Fruit fly (Drosophila melanogaster) whole organism, embryonic: ENCODE data around the gene Unc50.

Experiments used
- ATbp ChIP-seq: fragments of 200-800 bp; sonication (Bioruptor generic); optimal IDR thresholded peaks from 2 replicates; lab custom pipeline; 2017; ENCODE audit warnings: missing biosample characterization, mild to moderate bottlenecking, missing genetic modification characterization, missing genetic modification reagents
- Asciz ChIP-seq: fragments of 200-800 bp; sonication (Bioruptor generic); optimal IDR thresholded peaks from 2 replicates; lab custom pipeline; 2017; ENCODE audit warnings: missing biosample characterization, mild to moderate bottlenecking, missing genetic modification characterization, missing genetic modification reagents
- Atf6 ChIP-seq: fragments of 200-800 bp; sonication (Bioruptor generic); IDR thresholded peaks from 2 replicates; pipeline ENCODE4 v1.3.6; 2022; ENCODE audit warnings: missing biosample characterization, missing genetic modification characterization
- B-H2 ChIP-seq: fragments of 200-800 bp; sonication (Bioruptor generic); optimal IDR thresholded peaks from 2 replicates; lab custom pipeline; 2018; ENCODE audit warnings: missing biosample characterization, mild to moderate bottlenecking, missing genetic modification characterization
- Blimp-1 ChIP-seq: fragments of 200-800 bp; sonication (Bioruptor generic); optimal IDR thresholded peaks from 3 replicates; lab custom pipeline; 2018; ENCODE audit warnings: missing biosample characterization, missing genetic modification characterization, mild to moderate bottlenecking, moderate library complexity, missing genetic modification reagents
- CG10431 ChIP-seq: fragments of 200-800 bp; sonication (Bioruptor generic); optimal IDR thresholded peaks from 3 replicates; lab custom pipeline; 2018; ENCODE audit warnings: missing biosample characterization, mild to moderate bottlenecking, missing genetic modification characterization
- CG10959 ChIP-seq: fragments of 200-800 bp; sonication (Bioruptor generic); IDR thresholded peaks from 2 replicates; pipeline ENCODE4 v1.3.6; 2022; ENCODE audit warnings: missing biosample characterization, missing genetic modification characterization
- CG11504 ChIP-seq: fragments of 200-800 bp; sonication (Bioruptor generic); optimal IDR thresholded peaks from 3 replicates; lab custom pipeline; 2019; ENCODE audit warnings: missing biosample characterization, mild to moderate bottlenecking, missing genetic modification characterization, moderate library complexity
- CG12391 ChIP-seq: fragments of 200-800 bp; sonication (Bioruptor generic); optimal IDR thresholded peaks from 3 replicates; lab custom pipeline; 2018; ENCODE audit warnings: missing biosample characterization, mild to moderate bottlenecking, missing genetic modification characterization, moderate library complexity
- CG15269 ChIP-seq: fragments of 200-800 bp; sonication (Bioruptor generic); optimal IDR thresholded peaks from 2 replicates; lab custom pipeline; 2018; ENCODE audit warnings: missing biosample characterization, mild to moderate bottlenecking, missing genetic modification characterization, moderate library complexity
- CG15601 ChIP-seq: fragments of 200-800 bp; sonication (Bioruptor generic); optimal IDR thresholded peaks from 3 replicates; lab custom pipeline; 2019; ENCODE audit warnings: missing biosample characterization, mild to moderate bottlenecking, missing genetic modification characterization, moderate library complexity
- CG17328 ChIP-seq: fragments of 200-800 bp; sonication (Bioruptor generic); IDR thresholded peaks from 2 replicates; pipeline ENCODE4 v1.3.6; 2022; ENCODE audit warnings: missing biosample characterization, missing genetic modification characterization
- CG18599 ChIP-seq: fragments of 200-800 bp; sonication (Bioruptor generic); optimal IDR thresholded peaks from 3 replicates; lab custom pipeline; 2017; ENCODE audit warnings: missing biosample characterization, missing genetic modification characterization, mild to moderate bottlenecking, moderate library complexity, missing genetic modification reagents
- CG2678 ChIP-seq: fragments of 200-800 bp; sonication (Bioruptor generic); optimal IDR thresholded peaks from 3 replicates; lab custom pipeline; 2019; ENCODE audit warnings: missing biosample characterization, mild to moderate bottlenecking, missing genetic modification characterization, moderate library complexity
- CG2712 ChIP-seq: fragments of 200-800 bp; optimal IDR thresholded peaks from 3 replicates; lab custom pipeline; 2019; ENCODE audit warnings: missing biosample characterization, mild to moderate bottlenecking, missing genetic modification characterization, moderate library complexity
- CG2889 ChIP-seq: fragments of 200-800 bp; sonication (Bioruptor generic); IDR thresholded peaks from 3 replicates; pipeline ENCODE4 v1.3.6; 2022; ENCODE audit warnings: missing biosample characterization, missing genetic modification characterization
- CG31441 ChIP-seq: fragments of 200-800 bp; sonication (Bioruptor generic); IDR thresholded peaks from 2 replicates; pipeline ENCODE4 v1.3.6; 2022; ENCODE audit warnings: missing biosample characterization, missing genetic modification characterization
- CG32767 ChIP-seq: fragments of 200-800 bp; sonication (Bioruptor generic); IDR thresholded peaks from 2 replicates; pipeline ENCODE4 v1.3.6; 2022; ENCODE audit warnings: missing biosample characterization, missing genetic modification characterization
- CG33213 ChIP-seq: fragments of 200-800 bp; sonication (Bioruptor generic); optimal IDR thresholded peaks from 3 replicates; lab custom pipeline; 2016; ENCODE audit warnings: missing biosample characterization, missing genetic modification characterization
- CG34376 ChIP-seq: fragments of 200-800 bp; sonication (Bioruptor generic); optimal IDR thresholded peaks from 2 replicates; lab custom pipeline; 2018; ENCODE audit warnings: missing biosample characterization, mild to moderate bottlenecking, missing genetic modification characterization
- CG4707 ChIP-seq: fragments of 200-800 bp; sonication (Bioruptor generic); optimal IDR thresholded peaks from 2 replicates; lab custom pipeline; 2018; ENCODE audit warnings: missing biosample characterization, mild to moderate bottlenecking, missing genetic modification characterization, moderate library complexity
- CG6272 ChIP-seq: fragments of 200-800 bp; sonication (Bioruptor generic); IDR thresholded peaks from 2 replicates; pipeline ENCODE4 v1.3.6; 2022; ENCODE audit warnings: missing biosample characterization, missing genetic modification characterization
- CG6689 ChIP-seq: fragments of 200-800 bp; sonication (Bioruptor generic); IDR thresholded peaks from 2 replicates; pipeline ENCODE4 v1.3.6; 2022; ENCODE audit warnings: missing biosample characterization, missing genetic modification characterization
- Deaf1 ChIP-seq: fragments of 200-800 bp; optimal IDR thresholded peaks from 3 replicates; lab custom pipeline; 2019; ENCODE audit warnings: missing biosample characterization, mild to moderate bottlenecking, missing genetic modification characterization, moderate library complexity
- Hr51 ChIP-seq, 2 experiments: fragments of 200-800 bp; sonication (Bioruptor generic); optimal IDR thresholded peaks; 2 replicates in 1 of 2; 3 replicates in 1 of 2; lab custom pipeline; 2016 to 2018; ENCODE audit warnings: missing biosample characterization in 2 of 2, missing genetic modification characterization in 2 of 2, mild to moderate bottlenecking in 1 of 2, moderate library complexity in 1 of 2
- Hr78 ChIP-seq, 2 experiments: fragments of 200-800 bp in 1 of 2; fragments of >200 bp in 1 of 2; sonication (Bioruptor generic) in 1 of 2; optimal IDR thresholded peaks; 2 replicates each; lab custom pipeline; 2017 to 2019; ENCODE audit warnings: missing biosample characterization in 2 of 2, missing genetic modification characterization in 2 of 2, mild to moderate bottlenecking in 1 of 2, moderate library complexity in 1 of 2
- Kr ChIP-seq: fragments of 200-800 bp; sonication (Bioruptor generic); optimal IDR thresholded peaks from 2 replicates; lab custom pipeline; 2017; ENCODE audit warnings: missing biosample characterization, mild to moderate bottlenecking, missing genetic modification characterization
- PHDP ChIP-seq: fragments of 200-800 bp; sonication (Bioruptor generic); optimal IDR thresholded peaks from 3 replicates; lab custom pipeline; 2018; ENCODE audit warnings: missing biosample characterization, mild to moderate bottlenecking, missing genetic modification characterization, moderate library complexity
- Ptx1 ChIP-seq: fragments of 200-800 bp; sonication (Bioruptor generic); IDR thresholded peaks from 2 replicates; pipeline ENCODE4 v1.3.6; 2022; ENCODE audit warnings: missing biosample characterization, missing genetic modification characterization
- Scr ChIP-seq: fragments of 200-800 bp; sonication (Bioruptor generic); IDR thresholded peaks from 2 replicates; pipeline ENCODE4 v1.3.6; 2022; ENCODE audit warnings: missing biosample characterization, missing genetic modification characterization; ENCODE audit not compliant: partially characterized antibody
- Sox100B ChIP-seq: fragments of 200-800 bp; sonication (Bioruptor generic); optimal IDR thresholded peaks from 3 replicates; lab custom pipeline; 2018; ENCODE audit warnings: missing biosample characterization, mild to moderate bottlenecking, missing genetic modification characterization
- bbx ChIP-seq: fragments of 200-800 bp; sonication (Bioruptor generic); IDR thresholded peaks from 2 replicates; pipeline ENCODE4 v1.3.6; 2022; ENCODE audit warnings: missing biosample characterization, missing genetic modification characterization; ENCODE audit not compliant: partially characterized antibody
- bsh ChIP-seq, 2 experiments: fragments of 200-800 bp; sonication (Bioruptor generic); optimal IDR thresholded peaks; 2 replicates each; lab custom pipeline; 2017 to 2018; ENCODE audit warnings: mild to moderate bottlenecking in 2 of 2, missing biosample characterization in 2 of 2, missing genetic modification characterization in 2 of 2, moderate library complexity in 1 of 2
- chinmo ChIP-seq: fragments of 200-800 bp; sonication (Bioruptor generic); IDR thresholded peaks from 4 replicates; pipeline ENCODE4 v1.3.6; 2022; ENCODE audit warnings: missing biosample characterization, missing genetic modification characterization; ENCODE audit not compliant: partially characterized antibody
- dmrt99B ChIP-seq: fragments of 200-800 bp; sonication (Bioruptor generic); optimal IDR thresholded peaks from 2 replicates; lab custom pipeline; 2018; ENCODE audit warnings: missing biosample characterization, mild to moderate bottlenecking, missing genetic modification characterization, moderate library complexity
- dpn ChIP-seq, 2 experiments: fragments of 200-800 bp; sonication (Bioruptor generic); optimal IDR thresholded peaks; 3 replicates each; lab custom pipeline; 2016; ENCODE audit warnings: missing biosample characterization in 2 of 2, missing genetic modification characterization in 2 of 2
- hkb ChIP-seq, 2 experiments: fragments of 200-800 bp in 1 of 2; fragments of >200 bp in 1 of 2; sonication (Bioruptor generic) in 1 of 2; IDR thresholded peaks in 1 of 2; optimal IDR thresholded peaks in 1 of 2; 2 replicates each; pipeline versions ENCODE4 v1.3.6 to Lab custom; 2017 to 2022; ENCODE audit warnings: missing biosample characterization in 1 of 2, missing genetic modification characterization in 1 of 2
- inv ChIP-seq: fragments of 200-800 bp; sonication (Bioruptor generic); IDR thresholded peaks from 2 replicates; pipeline ENCODE4 v1.3.6; 2022; ENCODE audit warnings: missing biosample characterization, missing genetic modification characterization; ENCODE audit not compliant: partially characterized antibody
- klu ChIP-seq: fragments of 200-800 bp; sonication (Bioruptor generic); IDR thresholded peaks from 2 replicates; pipeline ENCODE4 v1.3.6; 2022; ENCODE audit warnings: missing biosample characterization, missing genetic modification characterization
- nmo ChIP-seq: fragments of 200-800 bp; sonication (Bioruptor generic); optimal IDR thresholded peaks from 2 replicates; lab custom pipeline; 2018; ENCODE audit warnings: missing biosample characterization, mild to moderate bottlenecking, missing genetic modification characterization, moderate library complexity
- peb ChIP-seq: fragments of 200-800 bp; sonication (Bioruptor generic); IDR thresholded peaks from 2 replicates; pipeline ENCODE4 v1.3.6; 2022; ENCODE audit warnings: missing biosample characterization, missing genetic modification characterization
- sd ChIP-seq: fragments of 200-800 bp; sonication (Bioruptor generic); optimal IDR thresholded peaks from 3 replicates; lab custom pipeline; 2018; ENCODE audit warnings: missing biosample characterization, mild to moderate bottlenecking, missing genetic modification characterization, moderate library complexity
- sens-2 ChIP-seq: fragments of 200-800 bp; sonication (Bioruptor generic); IDR thresholded peaks from 2 replicates; pipeline ENCODE4 v1.3.6; 2022; ENCODE audit warnings: missing biosample characterization, missing genetic modification characterization
- so ChIP-seq: fragments of 200-800 bp; sonication (Bioruptor generic); IDR thresholded peaks from 3 replicates; pipeline ENCODE4 v1.3.6; 2022; ENCODE audit warnings: missing biosample characterization, missing genetic modification characterization
- ttk ChIP-seq: fragments of 200-800 bp; sonication (Bioruptor generic); IDR thresholded peaks from 2 replicates; pipeline ENCODE4 v2.1.2; 2022; ENCODE audit warnings: missing biosample characterization, missing genetic modification characterization
- wor ChIP-seq: fragments of 200-800 bp; sonication (Bioruptor generic); IDR thresholded peaks from 2 replicates; pipeline ENCODE4 v1.3.6; 2022; ENCODE audit warnings: missing biosample characterization, missing genetic modification characterization
- zfh1 ChIP-seq: fragments of 200-800 bp; sonication (Bioruptor generic); IDR thresholded peaks from 3 replicates; pipeline ENCODE4 v1.3.6; 2022; ENCODE audit warnings: missing biosample characterization, missing genetic modification characterization

Gene Unc50

dm6 chr3R:8711890-8712449 lies 35.6 kb upstream of the Unc50 start:
- peak; percentile 42 for TF ChIP-seq ttk (GFP tag; lab: Robert Waterston, UW)
- TF ChIP-seq Blimp-1 (GFP tag; lab: Kevin White, UChicago): peak; percentile 20
- peak; percentile 17 for TF ChIP-seq Sox100B (GFP tag; lab: Kevin White, UChicago)
- TF ChIP-seq CG4707 (GFP tag; lab: Kevin White, UChicago): peak; percentile 86
- no peak for TF ChIP-seq hkb (optimal IDR thresholded peaks at IDR 0.05; lab: Kevin White, UChicago)
- peak; percentile 52; the same call in 1 of the 2 replicates for TF ChIP-seq hkb (GFP tag; IDR thresholded peaks at IDR 0.05; lab: Robert Waterston, UW)
- peak; percentile 60; the same call in 1 of the 2 replicates for TF ChIP-seq sens-2
- TF ChIP-seq bsh (GFP tag; optimal IDR thresholded peaks at IDR 0.05; lab: Kevin White, UChicago): peak in 1 of 2 experiments; percentile 50
- 0 out of 2 replicates have a peak, but pooled peaks have one; percentile 33 for TF ChIP-seq bbx (GFP tag; lab: Robert Waterston, UW)
- 0 out of 3 replicates have a peak, but pooled peaks have one; percentile 23 for TF ChIP-seq CG2889 (GFP tag; lab: Robert Waterston, UW)
- peak; percentile 41 for TF ChIP-seq Asciz (GFP tag; lab: Kevin White, UChicago)
- peak; percentile 28 for TF ChIP-seq CG12391 (tag; lab: Kevin White, UChicago)
- peak; percentile 32; the same call in 1 of the 2 replicates for TF ChIP-seq Ptx1 (GFP tag; lab: Robert Waterston, UW)
- peak; percentile 34 for TF ChIP-seq ATbp (GFP tag; lab: Kevin White, UChicago)
- TF ChIP-seq CG31441 (GFP tag; lab: Robert Waterston, UW): peak; percentile 33; the same call in 1 of the 2 replicates
- peak; percentile 3 for TF ChIP-seq PHDP (tag; lab: Kevin White, UChicago)
- TF ChIP-seq Kr (GFP tag; lab: Kevin White, UChicago): no peak
- peak; percentile 9 for TF ChIP-seq CG15269 (tag; lab: Kevin White, UChicago)
- TF ChIP-seq dpn (GFP tag; optimal IDR thresholded peaks at IDR 0.05; lab: Kevin White, UChicago): peak in 1 of 2 experiments; percentile 27
- no peak for TF ChIP-seq Atf6 (GFP tag; lab: Robert Waterston, UW)
- TF ChIP-seq CG33213 (GFP tag; lab: Kevin White, UChicago): no peak
- 0 out of 2 replicates have a peak, but pooled peaks have one; percentile 28 for TF ChIP-seq CG10959
- TF ChIP-seq Hr51 (GFP tag; optimal IDR thresholded peaks at IDR 0.05; lab: Kevin White, UChicago): peak in 1 of 2 experiments; percentile 63
- TF ChIP-seq zfh1 (GFP tag; lab: Robert Waterston, UW): 0 out of 3 replicates have a peak, but pooled peaks have one; percentile 3
- no peak for TF ChIP-seq Scr (GFP tag; lab: Robert Waterston, UW)
- no peak for TF ChIP-seq CG32767 (GFP tag; lab: Robert Waterston, UW)
- TF ChIP-seq CG18599: peak; percentile 12
- 0 out of 3 replicates have a peak, but pooled peaks have one; percentile 45 for TF ChIP-seq so (GFP tag; lab: Robert Waterston, UW)
- TF ChIP-seq nmo (GFP tag; lab: Kevin White, UChicago): peak; percentile 29
- TF ChIP-seq sd (tag; lab: Kevin White, UChicago): peak; percentile 16
- TF ChIP-seq CG2712 (tag; lab: Kevin White, UChicago): peak; percentile 8
- peak; percentile 41 for TF ChIP-seq dmrt99B (tag; lab: Kevin White, UChicago)
- TF ChIP-seq CG11504 (tag; lab: Kevin White, UChicago): peak; percentile 49
- 0 out of 4 replicates have a peak, but pooled peaks have one; percentile 35 for TF ChIP-seq chinmo
- no peak for TF ChIP-seq wor (GFP tag; lab: Robert Waterston, UW)
- TF ChIP-seq peb: no peak
- TF ChIP-seq CG17328 (GFP tag; lab: Robert Waterston, UW): peak; percentile 7; the same call in 1 of the 2 replicates
- TF ChIP-seq klu: no peak
- TF ChIP-seq CG34376: peak; percentile 39
- no peak for TF ChIP-seq CG6272 (GFP tag; lab: Robert Waterston, UW)
- TF ChIP-seq CG15601 (tag; lab: Kevin White, UChicago): peak; percentile 4
- peak in 1 of 2 experiments; percentile 86 for TF ChIP-seq Hr78 (GFP tag; optimal IDR thresholded peaks at IDR 0.05; lab: Kevin White, UChicago)
- TF ChIP-seq CG6689 (GFP tag; lab: Robert Waterston, UW): no peak
- TF ChIP-seq inv (GFP tag; lab: Robert Waterston, UW): no peak
- peak; percentile 21 for TF ChIP-seq CG10431 (GFP tag; lab: Kevin White, UChicago)
- no peak for TF ChIP-seq B-H2 (GFP tag; lab: Kevin White, UChicago)
- peak; percentile 37 for TF ChIP-seq CG2678 (tag; lab: Kevin White, UChicago)
- peak; percentile 69 for TF ChIP-seq Deaf1 (tag; lab: Kevin White, UChicago)
